Worm (Caenorhabditis elegans) whole organism, young adult: Measurements from ENCODE around the gene T13C5.3.

ENCODE experiments used
- B0035.1 ChIP-seq: sonication (generic microtip); optimal IDR thresholded peaks from 2 replicates; lab custom pipeline; 2016; ENCODE audit warnings: missing genetic modification characterization, mild to moderate bottlenecking, missing compliant biosample characterization, missing genotype, missing genetic modification reagents
- F22D6.2 ChIP-seq: sonication (generic microtip); optimal IDR thresholded peaks from 2 replicates; lab custom pipeline; 2016; ENCODE audit warnings: mild to moderate bottlenecking, missing genetic modification characterization, missing compliant biosample characterization
- F23B12.7 ChIP-seq: sonication (generic microtip); optimal IDR thresholded peaks from 2 replicates; lab custom pipeline; 2017; ENCODE audit warnings: missing genetic modification characterization, mild to moderate bottlenecking, missing compliant biosample characterization, antibody characterized with exemption, moderate library complexity; ENCODE audit not compliant: insufficient read depth
- F37B4.10 ChIP-seq: fragments of 200-800 bp; sonication (Bioruptor generic); IDR thresholded peaks from 2 replicates; pipeline ENCODE4 v1.3.6; 2022; ENCODE audit warnings: missing genetic modification characterization, missing compliant biosample characterization
- F39B2.1 ChIP-seq: fragments of 200-800 bp; sonication (Bioruptor generic); IDR thresholded peaks from 2 replicates; pipeline ENCODE4 v1.3.6; 2022; ENCODE audit warnings: missing genetic modification reagents, missing genetic modification characterization, missing compliant biosample characterization
- F49E8.2 ChIP-seq: sonication (generic microtip); optimal IDR thresholded peaks from 3 replicates; lab custom pipeline; 2017; ENCODE audit warnings: missing genetic modification characterization, mild to moderate bottlenecking, missing compliant biosample characterization, antibody characterized with exemption, moderate library complexity; ENCODE audit not compliant: insufficient read depth
- F55B11.4 ChIP-seq: sonication (generic microtip); optimal IDR thresholded peaks from 2 replicates; lab custom pipeline; 2016; ENCODE audit warnings: missing compliant biosample characterization, missing genetic modification characterization, borderline replicate concordance; ENCODE audit not compliant: insufficient read depth
- K11D2.4 ChIP-seq: fragments of 200-800 bp; sonication (Bioruptor generic); IDR thresholded peaks from 2 replicates; pipeline ENCODE4 v1.3.6; 2022; ENCODE audit warnings: missing genetic modification reagents, missing genetic modification characterization, missing compliant biosample characterization
- T26A5.8 ChIP-seq: sonication (generic microtip); optimal IDR thresholded peaks from 2 replicates; lab custom pipeline; 2016; ENCODE audit warnings: missing genetic modification characterization, missing compliant biosample characterization
- Y67H2A.10 ChIP-seq: fragments of 200-800 bp; sonication (Bioruptor generic); conservative IDR thresholded peaks from 2 replicates; pipeline ENCODE4 v1.3.6; 2022; ENCODE audit warnings: missing genetic modification reagents, missing genetic modification characterization, missing compliant biosample characterization
- athp-1 ChIP-seq: sonication (generic microtip); optimal IDR thresholded peaks from 2 replicates; lab custom pipeline; 2017; ENCODE audit warnings: mild to moderate bottlenecking, missing genetic modification characterization, missing compliant biosample characterization
- attf-3 ChIP-seq: fragments of 200-800 bp; sonication (Bioruptor generic); conservative IDR thresholded peaks from 2 replicates; pipeline ENCODE4 v1.3.6; 2022; ENCODE audit warnings: missing genetic modification reagents, missing genetic modification characterization, missing compliant biosample characterization
- ceh-91 ChIP-seq: fragments of 200-800 bp; sonication (Bioruptor generic); IDR thresholded peaks from 2 replicates; pipeline ENCODE4 v1.3.6; 2022; ENCODE audit warnings: missing genetic modification reagents, missing genetic modification characterization, missing compliant biosample characterization
- die-1 ChIP-seq: sonication (generic microtip); optimal IDR thresholded peaks from 2 replicates; lab custom pipeline; 2016; ENCODE audit warnings: missing genotype, mild to moderate bottlenecking, missing genetic modification characterization, missing compliant biosample characterization
- dox-1 ChIP-seq: fragments of 200-800 bp; sonication (Bioruptor generic); IDR thresholded peaks from 2 replicates; pipeline ENCODE4 v1.3.6; 2022; ENCODE audit warnings: missing genetic modification reagents, missing genetic modification characterization, missing compliant biosample characterization
- egl-18 ChIP-seq: fragments of 200-800 bp; sonication (Bioruptor generic); IDR thresholded peaks from 2 replicates; pipeline ENCODE4 v1.3.6; 2022; ENCODE audit warnings: missing genetic modification reagents, missing genetic modification characterization, missing compliant biosample characterization
- egl-44 ChIP-seq: fragments of 200-800 bp; sonication (Bioruptor generic); IDR thresholded peaks from 2 replicates; pipeline ENCODE4 v1.3.6; 2022; ENCODE audit warnings: missing genetic modification reagents, missing genetic modification characterization, missing compliant biosample characterization
- ekl-4 ChIP-seq: fragments of 200-800 bp; sonication (Bioruptor generic); IDR thresholded peaks from 2 replicates; pipeline ENCODE4 v1.3.6; 2022; ENCODE audit warnings: missing genetic modification reagents, missing genetic modification characterization, missing compliant biosample characterization
- hlh-26 ChIP-seq: fragments of 200-800 bp; sonication (Bioruptor generic); conservative IDR thresholded peaks from 2 replicates; pipeline ENCODE4 v1.3.6; 2022; ENCODE audit warnings: missing genetic modification reagents, missing genetic modification characterization, missing compliant biosample characterization
- hmg-20 ChIP-seq: fragments of 200-800 bp; sonication (Bioruptor generic); IDR thresholded peaks from 2 replicates; pipeline ENCODE4 v1.3.6; 2022; ENCODE audit warnings: missing genetic modification reagents, missing genetic modification characterization, missing compliant biosample characterization
- let-607 ChIP-seq, 2 experiments: fragments of 200-800 bp in 1 of 2; sonication (Bioruptor generic) in 1 of 2; sonication (generic microtip) in 1 of 2; optimal IDR thresholded peaks; 2 replicates each; lab custom pipeline; 2016 to 2018; ENCODE audit warnings: mild to moderate bottlenecking in 2 of 2, missing compliant biosample characterization in 2 of 2, missing genetic modification characterization in 2 of 2, moderate library complexity in 2 of 2, missing genotype in 1 of 2
- madf-10 ChIP-seq: sonication (generic microtip); optimal IDR thresholded peaks from 2 replicates; lab custom pipeline; 2016; ENCODE audit warnings: mild to moderate bottlenecking, missing genetic modification characterization, missing compliant biosample characterization
- madf-3 ChIP-seq: fragments of 200-800 bp; sonication (Bioruptor generic); IDR thresholded peaks from 2 replicates; pipeline ENCODE4 v1.3.6; 2022; ENCODE audit warnings: missing genetic modification reagents, missing genetic modification characterization, missing compliant biosample characterization
- madf-6 ChIP-seq: fragments of 200-800 bp; sonication (Bioruptor generic); IDR thresholded peaks from 2 replicates; pipeline ENCODE4 v1.3.6; 2022; ENCODE audit warnings: missing genetic modification reagents, missing genetic modification characterization, missing compliant biosample characterization
- madf-8 ChIP-seq: fragments of 200-800 bp; sonication (Bioruptor generic); conservative IDR thresholded peaks from 2 replicates; pipeline ENCODE4 v1.3.6; 2022; ENCODE audit warnings: missing genetic modification reagents, missing genetic modification characterization, missing compliant biosample characterization
- mes-4 ChIP-seq: sonication (generic microtip); optimal IDR thresholded peaks from 2 replicates; lab custom pipeline; 2016; ENCODE audit warnings: missing genotype, missing genetic modification characterization, missing compliant biosample characterization
- mxl-1 ChIP-seq: sonication (generic microtip); optimal IDR thresholded peaks from 2 replicates; lab custom pipeline; 2016; ENCODE audit warnings: missing genetic modification characterization, missing compliant biosample characterization
- pha-4 ChIP-seq: fragments of 150-350 bp; sonication (generic microtip); optimal IDR thresholded peaks from 2 replicates; lab custom pipeline; 2014; ENCODE audit warnings: missing biosample characterization, missing genetic modification reagents, missing genetic modification characterization
- rpc-1 ChIP-seq, 2 experiments: fragments of 150-350 bp in 1 of 2; sonication (generic microtip) in 1 of 2; optimal IDR thresholded peaks; 2 replicates each; lab custom pipeline; 2014 to 2018; ENCODE audit warnings: missing biosample characterization in 1 of 2, missing genetic modification characterization in 1 of 2, missing genetic modification reagents in 1 of 2, missing genotype in 1 of 2
- snpc-3.4 ChIP-seq: sonication (generic microtip); optimal IDR thresholded peaks from 2 replicates; lab custom pipeline; 2017; ENCODE audit warnings: missing genetic modification characterization, mild to moderate bottlenecking, missing compliant biosample characterization, antibody characterized with exemption, moderate library complexity, missing genotype, missing genetic modification reagents
- somi-1 ChIP-seq: fragments of 200-800 bp; sonication (Bioruptor generic); optimal IDR thresholded peaks from 2 replicates; lab custom pipeline; 2018; ENCODE audit warnings: mild to moderate bottlenecking, missing genetic modification characterization, missing compliant biosample characterization
- sptf-2 ChIP-seq: fragments of 200-800 bp; sonication (Bioruptor generic); optimal IDR thresholded peaks from 2 replicates; lab custom pipeline; 2018; ENCODE audit warnings: mild to moderate bottlenecking, missing genetic modification characterization, missing compliant biosample characterization
- unc-130 ChIP-seq: sonication (generic microtip); optimal IDR thresholded peaks from 2 replicates; lab custom pipeline; 2016; ENCODE audit warnings: missing genetic modification reagents, missing genetic modification characterization, missing compliant biosample characterization
- unc-62 ChIP-seq: fragments of 150-350 bp; optimal IDR thresholded peaks from 2 replicates; lab custom pipeline; 2014; ENCODE audit warnings: missing biosample characterization, missing genetic modification reagents, missing genetic modification characterization

Gene T13C5.3

ce11 chrX:6207687-6208088, 29.4 kb downstream of the T13C5.3 start, which contains the start of gene T13C5.6 (continued):
- TF ChIP-seq F23B12.7 (tag; lab: Kevin White, UChicago), result peak; percentile 84
- TF ChIP-seq F55B11.4 (tag; lab: Kevin White, UChicago), result no peak
- peak; percentile 72 for TF ChIP-seq athp-1 (tag; lab: Kevin White, UChicago)
- peak; percentile 58 for TF ChIP-seq snpc-3.4 (tag; lab: Kevin White, UChicago)
- peak; percentile 91 for TF ChIP-seq rpc-1 (optimal IDR thresholded peaks at IDR 0.05; lab: Kevin White, UChicago)
- TF ChIP-seq rpc-1 (tag; optimal IDR thresholded peaks at IDR 0.05; lab: Kevin White, UChicago), result peak; percentile 70
- TF ChIP-seq die-1 (tag; lab: Kevin White, UChicago), result peak; percentile 88
- TF ChIP-seq let-607 (tag; optimal IDR thresholded peaks at IDR 0.05; lab: Kevin White, UChicago), result peak; percentile 80 to 84
- peak; percentile 68 for TF ChIP-seq mxl-1 (tag; lab: Kevin White, UChicago)
- TF ChIP-seq F39B2.1 (GFP tag; lab: Robert Waterston, UW), result no peak
- peak; percentile 90 for TF ChIP-seq somi-1
- TF ChIP-seq dox-1 (GFP tag; lab: Robert Waterston, UW), result peak; percentile 93
- TF ChIP-seq K11D2.4 (GFP tag; lab: Robert Waterston, UW), result peak; percentile 75; the same call in 1 of the 2 replicates
- TF ChIP-seq hmg-20 (GFP tag; lab: Robert Waterston, UW), result peak; percentile 85
- TF ChIP-seq unc-130 (GFP tag; lab: Kevin White, UChicago), result peak; percentile 76
- TF ChIP-seq unc-62 (GFP tag; lab: Kevin White, UChicago), result no peak
- TF ChIP-seq madf-3 (GFP tag; lab: Robert Waterston, UW), result no peak
- TF ChIP-seq T26A5.8, result no peak

ce11 chrX:6208463-6208862, 30.1 kb downstream of the T13C5.3 start, which contains the start of gene C14F11.7:
Gene C14F11.7 (minus strand): TSS chrX:6208563.
- TF ChIP-seq egl-18 (GFP tag; lab: Robert Waterston, UW) (no peak), madf-8 (GFP tag; lab: Robert Waterston, UW) (no peak), F49E8.2 (tag; lab: Kevin White, UChicago) (no peak), attf-3 (GFP tag; lab: Robert Waterston, UW) (no peak), ceh-91 (GFP tag; lab: Robert Waterston, UW) (no peak), F37B4.10 (GFP tag; lab: Robert Waterston, UW) (no peak), ekl-4 (GFP tag; lab: Robert Waterston, UW) (no peak), egl-44 (no peak), sptf-2 (GFP tag; lab: Kevin White, UChicago) (no peak), hlh-26 (GFP tag; lab: Robert Waterston, UW) (no peak), pha-4 (tag; lab: Kevin White, UChicago) (no peak)

- TF ChIP-seq madf-10 (no peak), F22D6.2 (tag; lab: Kevin White, UChicago) (no peak), mes-4 (tag; lab: Kevin White, UChicago) (no peak), madf-6 (GFP tag; lab: Robert Waterston, UW) (no peak), Y67H2A.10 (GFP tag; lab: Robert Waterston, UW) (no peak), somi-1 (no peak), B0035.1 (tag; lab: Kevin White, UChicago) (no peak)
Observed at ce11 chrX:6211322-6211820, 33.1 kb downstream of the T13C5.3 start.
